Worm (Caenorhabditis elegans): ENCODE results near the gene C15H9.9.

ce11 chrX:6107962-6108361 is 20.1 kb downstream of the C15H9.9 start:
- no peak for TF ChIP-seq unc-86 (tag; optimal IDR thresholded peaks at IDR 0.05)
- TF ChIP-seq skn-1 (tag; optimal IDR thresholded peaks at IDR 0.05) = no peak
- no peak for TF ChIP-seq pag-3 (tag; optimal IDR thresholded peaks at IDR 0.05; ENCODE audit: borderline replicate concordance, insufficient read depth)
- TF ChIP-seq ztf-11 (tag; optimal IDR thresholded peaks at IDR 0.05) = no peak
- TF ChIP-seq fkh-10 (GFP tag; optimal IDR thresholded peaks at IDR 0.05) = no peak
- no peak for TF ChIP-seq ceh-63 (GFP tag; optimal IDR thresholded peaks at IDR 0.05)
- TF ChIP-seq ceh-82 (tag; optimal IDR thresholded peaks at IDR 0.05) = no peak
- no peak for TF ChIP-seq ama-1 (optimal IDR thresholded peaks at IDR 0.05)
- no peak for TF ChIP-seq fos-1 (tag; optimal IDR thresholded peaks at IDR 0.05)
- TF ChIP-seq sox-4 (tag; optimal IDR thresholded peaks at IDR 0.05) = no peak
- TF ChIP-seq sptf-1 (tag; optimal IDR thresholded peaks at IDR 0.05) = no peak
